Fruit fly (Drosophila melanogaster): ENCODE results near the gene M1BP.
A peak's percentile ranks its signal among the peaks of the same experiment; 100 is the strongest.

The M1BP gene

dm6 chr3R:8694110-8694826 is 37.2 kb downstream of the M1BP start (continued):
- TF ChIP-seq CG34376 (GFP tag; optimal IDR thresholded peaks at IDR 0.05) (peak; percentile 95), CG3726 (GFP tag; IDR thresholded peaks at IDR 0.05) (no peak), sc (optimal IDR thresholded peaks at IDR 0.05) (no peak), sc (GFP tag; optimal IDR thresholded peaks at IDR 0.05) (no peak), CG10147 (GFP tag; optimal IDR thresholded peaks at IDR 0.05) (no peak), z (GFP tag; IDR thresholded peaks at IDR 0.05) (peak; percentile 89), CG11504 (tag; optimal IDR thresholded peaks at IDR 0.05) (no peak), Nf-YC (tag; optimal IDR thresholded peaks at IDR 0.05) (peak; percentile 73), Adf1 (GFP tag; IDR thresholded peaks at IDR 0.05) (peak; percentile 63; the same call in 1 of the 2 replicates), CG13775 (GFP tag; optimal IDR thresholded peaks at IDR 0.05) (peak; percentile 17), wdn (GFP tag; IDR thresholded peaks at IDR 0.05) (peak; percentile 47; the same call in 1 of the 2 replicates), tap (tag; optimal IDR thresholded peaks at IDR 0.05) (no peak), slbo (GFP tag; IDR thresholded peaks at IDR 0.05) (no peak), CG8281 (tag; optimal IDR thresholded peaks at IDR 0.05) (no peak), Meics (GFP tag; optimal IDR thresholded peaks at IDR 0.05) (peak; percentile 54), CG17568 (GFP tag; optimal IDR thresholded peaks at IDR 0.05) (peak; percentile 44), mirr (GFP tag; optimal IDR thresholded peaks at IDR 0.05) (peak; percentile 54), sr (GFP tag; IDR thresholded peaks at IDR 0.05) (no peak), nerfin-2 (GFP tag; IDR thresholded peaks at IDR 0.05; ENCODE audit: partially characterized antibody) (no peak), ewg (GFP tag; optimal IDR thresholded peaks at IDR 0.05) (peak; percentile 68), CG15514 (GFP tag; optimal IDR thresholded peaks at IDR 0.05) (peak; percentile 70), Hr78 (GFP tag; optimal IDR thresholded peaks at IDR 0.05) (no peak), Atf3 (GFP tag; optimal IDR thresholded peaks at IDR 0.05) (no peak), C15 (GFP tag; IDR thresholded peaks at IDR 0.05) (peak; percentile 31; the same call in 1 of the 3 replicates), tll (GFP tag; optimal IDR thresholded peaks at IDR 0.05) (peak in 1 of 2 experiments; percentile 80), scrt (GFP tag; optimal IDR thresholded peaks at IDR 0.05) (peak; percentile 37), CG6854 (GFP tag; optimal IDR thresholded peaks at IDR 0.05) (peak; percentile 77), sna (GFP tag; IDR thresholded peaks at IDR 0.05; ENCODE audit: partially characterized antibody) (no peak), slp2 (GFP tag; optimal IDR thresholded peaks at IDR 0.05) (no peak), gfzf (GFP tag; optimal IDR thresholded peaks at IDR 0.05) (no peak), CG6813 (GFP tag; optimal IDR thresholded peaks at IDR 0.05) (peak; percentile 21), gt (GFP tag; IDR thresholded peaks at IDR 0.05) (no peak), ash1 (GFP tag; optimal IDR thresholded peaks at IDR 0.05) (no peak), CG12104 (GFP tag; optimal IDR thresholded peaks at IDR 0.05) (no peak), MBD-R2 (GFP tag; IDR thresholded peaks at IDR 0.05) (no peak), CG13624 (GFP tag; optimal IDR thresholded peaks at IDR 0.05) (no peak), Vsx1 (GFP tag; optimal IDR thresholded peaks at IDR 0.05) (no peak), Drgx (GFP tag; IDR thresholded peaks at IDR 0.05) (peak; percentile 94), CG18619 (GFP tag; optimal IDR thresholded peaks at IDR 0.05) (peak; percentile 29), seq (GFP tag; IDR thresholded peaks at IDR 0.05) (peak; percentile 89), so (GFP tag; IDR thresholded peaks at IDR 0.05) (peak; percentile 67; the same call in 1 of the 3 replicates), ERR (GFP tag; optimal IDR thresholded peaks at IDR 0.05) (no peak), kni (GFP tag; optimal IDR thresholded peaks at IDR 0.05) (no peak), MTF-1 (GFP tag; optimal IDR thresholded peaks at IDR 0.05; ENCODE audit: borderline replicate concordance) (peak; percentile 9), NFAT (GFP tag; IDR thresholded peaks at IDR 0.05) (peak; percentile 36; the same call in 1 of the 2 replicates), klu (GFP tag; IDR thresholded peaks at IDR 0.05) (no peak), bowl (GFP tag; IDR thresholded peaks at IDR 0.05) (no peak), CG4328 (GFP tag; optimal IDR thresholded peaks at IDR 0.05) (peak; percentile 32), Oli (tag; optimal IDR thresholded peaks at IDR 0.05) (no peak)

Measured in whole organism, embryonic.